Fruit fly (Drosophila melanogaster): ENCODE results near the gene Cyp4s3.
A peak's percentile ranks its signal among the peaks of the same experiment; 100 is the strongest.

Gene Cyp4s3

dm6 chrX:15085777-15086510 lies 30.4 kb downstream of the Cyp4s3 start, which contains the start of the genes CG15027 and Dbct (continued):
- no peak for TF ChIP-seq CG12236 (GFP tag; optimal IDR thresholded peaks at IDR 0.05)
- TF ChIP-seq Lim3 (GFP tag; IDR thresholded peaks at IDR 0.05) = no peak
- TF ChIP-seq gsb (GFP tag; IDR thresholded peaks at IDR 0.05) = no peak
- TF ChIP-seq CG4730 (GFP tag; IDR thresholded peaks at IDR 0.05) = peak; percentile 67
- TF ChIP-seq TFAM (GFP tag; optimal IDR thresholded peaks at IDR 0.05) = no peak
- peak; percentile 53 for TF ChIP-seq Dref (GFP tag; IDR thresholded peaks at IDR 0.05)
- TF ChIP-seq CG32772 (GFP tag; IDR thresholded peaks at IDR 0.05) = peak; percentile 67
- TF ChIP-seq fd3F (GFP tag; optimal IDR thresholded peaks at IDR 0.05) = peak; percentile 55
- TF ChIP-seq Bgb (GFP tag; IDR thresholded peaks at IDR 0.05; ENCODE audit: partially characterized antibody) = peak; percentile 40; the same call in 1 of the 2 replicates
- peak; percentile 39 for TF ChIP-seq stwl (tag; optimal IDR thresholded peaks at IDR 0.05)
- no peak for TF ChIP-seq pros (GFP tag; optimal IDR thresholded peaks at IDR 0.05)
- TF ChIP-seq CG16779 (GFP tag; IDR thresholded peaks at IDR 0.05) = no peak
- 0 out of 3 replicates have a peak, but pooled peaks have one; percentile 41 for TF ChIP-seq CG14860 (GFP tag; IDR thresholded peaks at IDR 0.05; ENCODE audit: partially characterized antibody)
- TF ChIP-seq CG2202 (tag; optimal IDR thresholded peaks at IDR 0.05) = peak; percentile 33
- peak; percentile 75 for TF ChIP-seq phol (tag; optimal IDR thresholded peaks at IDR 0.05)
- TF ChIP-seq CkIIα-i1 (GFP tag; IDR thresholded peaks at IDR 0.05) = no peak
- TF ChIP-seq sr (GFP tag; IDR thresholded peaks at IDR 0.05) = no peak
- TF ChIP-seq D19B (GFP tag; optimal IDR thresholded peaks at IDR 0.05) = no peak
- TF ChIP-seq Pdp1 (GFP tag; optimal IDR thresholded peaks at IDR 0.05) = peak; percentile 32 to 99
- no peak for TF ChIP-seq tna (GFP tag; IDR thresholded peaks at IDR 0.05; ENCODE audit: partially characterized antibody)
- TF ChIP-seq CG18599 (GFP tag; optimal IDR thresholded peaks at IDR 0.05) = peak; percentile 53
- TF ChIP-seq sc (optimal IDR thresholded peaks at IDR 0.05) = no peak
- no peak for TF ChIP-seq sc (GFP tag; optimal IDR thresholded peaks at IDR 0.05)
- no peak for TF ChIP-seq cad (GFP tag; optimal IDR thresholded peaks at IDR 0.05)
- TF ChIP-seq org-1 (GFP tag; optimal IDR thresholded peaks at IDR 0.05) = peak; percentile 28
- TF ChIP-seq CG18476 (GFP tag; optimal IDR thresholded peaks at IDR 0.05) = no peak
- TF ChIP-seq Ets65A (GFP tag) = peak; percentile 92
- peak; percentile 67 for TF ChIP-seq CG2116 (GFP tag; optimal IDR thresholded peaks at IDR 0.05)
- TF ChIP-seq CG7839 (tag; optimal IDR thresholded peaks at IDR 0.05) = peak; percentile 69
- TF ChIP-seq Dp (GFP tag; optimal IDR thresholded peaks at IDR 0.05) = peak; percentile 11
- TF ChIP-seq CG15011 (GFP tag; optimal IDR thresholded peaks at IDR 0.05) = peak; percentile 41
- no peak for TF ChIP-seq jigr1 (GFP tag; IDR thresholded peaks at IDR 0.05)
- TF ChIP-seq cg (GFP tag; optimal IDR thresholded peaks at IDR 0.05) = peak; percentile 83
- no peak for TF ChIP-seq CG12744 (GFP tag; optimal IDR thresholded peaks at IDR 0.05)
- peak; percentile 76 for TF ChIP-seq CG30403 (GFP tag; optimal IDR thresholded peaks at IDR 0.05)
- TF ChIP-seq CG10979 (tag; optimal IDR thresholded peaks at IDR 0.05) = peak; percentile 64
- no peak for TF ChIP-seq schlank (tag; optimal IDR thresholded peaks at IDR 0.05)
- TF ChIP-seq Bteb2 (GFP tag; optimal IDR thresholded peaks at IDR 0.05) = no peak
- no peak for TF ChIP-seq CG8359 (GFP tag; optimal IDR thresholded peaks at IDR 0.05; ENCODE audit: borderline replicate concordance)
- TF ChIP-seq HLHmδ (GFP tag; optimal IDR thresholded peaks at IDR 0.05) = no peak
- TF ChIP-seq MTF-1 (GFP tag; optimal IDR thresholded peaks at IDR 0.05; ENCODE audit: borderline replicate concordance) = no peak
- TF ChIP-seq otp (GFP tag; IDR thresholded peaks at IDR 0.05) = no peak
- TF ChIP-seq kay (GFP tag; optimal IDR thresholded peaks at IDR 0.05) = peak; percentile 85
- TF ChIP-seq lab (GFP tag; optimal IDR thresholded peaks at IDR 0.05) = peak; percentile 60
- TF ChIP-seq CG12104 (GFP tag; optimal IDR thresholded peaks at IDR 0.05) = peak; percentile 39
- no peak for TF ChIP-seq NC2α (GFP tag; optimal IDR thresholded peaks at IDR 0.05)
- no peak for TF ChIP-seq Trl (optimal IDR thresholded peaks at IDR 0.05)
- TF ChIP-seq Trl (GFP tag; optimal IDR thresholded peaks at IDR 0.05) = no peak
- TF ChIP-seq wdn (GFP tag; IDR thresholded peaks at IDR 0.05) = 0 out of 2 replicates have a peak, but pooled peaks have one; percentile 30
- no peak for TF ChIP-seq CG3407 (GFP tag; optimal IDR thresholded peaks at IDR 0.05)

Measured in whole organism, embryonic.